Fruit fly (Drosophila melanogaster): ENCODE data around the gene Rab39.

DNA sequence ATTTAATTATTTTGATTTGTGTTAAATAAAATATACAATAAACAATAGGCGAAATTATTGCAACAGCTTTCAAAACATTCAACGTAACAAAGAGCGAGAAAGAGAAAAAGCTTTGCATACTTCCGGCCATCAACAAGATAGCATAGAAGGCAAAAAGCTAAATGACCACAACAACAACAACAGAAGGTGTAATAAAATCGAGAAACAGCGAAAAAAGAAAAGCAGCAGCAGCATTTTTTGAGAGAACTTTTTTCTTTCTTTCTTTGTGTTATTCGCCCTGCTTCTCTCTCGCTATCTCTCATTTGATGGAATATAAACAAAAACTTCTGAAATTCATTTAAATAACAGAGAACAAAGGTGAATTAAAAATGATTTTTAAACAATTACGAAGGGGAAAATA lies 40.5 kb upstream of the Rab39 start:
- no peak for TF ChIP-seq psq (optimal IDR thresholded peaks at IDR 0.05)
- TF ChIP-seq pan (optimal IDR thresholded peaks at IDR 0.05), result no peak
